Fruit fly (Drosophila melanogaster): Measurements from ENCODE around the gene CG6678.

dm6 chr3R:21853618-21854573 is 32.9 kb upstream of the CG6678 start:
- TF ChIP-seq h (optimal IDR thresholded peaks at IDR 0.05) (no peak), Sin3A (optimal IDR thresholded peaks at IDR 0.05) (no peak), psq (optimal IDR thresholded peaks at IDR 0.05) (no peak), ttk (optimal IDR thresholded peaks at IDR 0.05) (no peak)
